Fruit fly (Drosophila melanogaster) whole organism, embryonic: ENCODE data around the gene Nepl3.

Experiments
- Abd-B ChIP-seq: fragments of 200-800 bp; sonication (Bioruptor generic); optimal IDR thresholded peaks from 2 replicates; lab custom pipeline; 2018; ENCODE audit warnings: missing biosample characterization, mild to moderate bottlenecking, missing genetic modification characterization, moderate library complexity
- Atf-2 ChIP-seq: fragments of 200-800 bp; sonication (Bioruptor generic); optimal IDR thresholded peaks from 2 replicates; lab custom pipeline; 2016; ENCODE audit warnings: missing biosample characterization, missing genetic modification characterization
- Awh ChIP-seq: fragments of 200-800 bp; sonication (Bioruptor generic); IDR thresholded peaks from 2 replicates; pipeline ENCODE4, ENCODE4 v1.3.6; 2022; ENCODE audit warnings: missing biosample characterization, missing genetic modification characterization
- B-H2 ChIP-seq: fragments of 200-800 bp; sonication (Bioruptor generic); optimal IDR thresholded peaks from 2 replicates; lab custom pipeline; 2018; ENCODE audit warnings: missing biosample characterization, mild to moderate bottlenecking, missing genetic modification characterization
- Bdp1 ChIP-seq: fragments of 200-800 bp; sonication (Bioruptor generic); optimal IDR thresholded peaks from 3 replicates; lab custom pipeline; 2016; ENCODE audit warnings: missing biosample characterization, missing genetic modification characterization
- C15 ChIP-seq: fragments of 200-800 bp; sonication (Bioruptor generic); IDR thresholded peaks from 3 replicates; pipeline ENCODE4 v1.3.6; 2022; ENCODE audit warnings: missing biosample characterization, missing genetic modification characterization
- CG10274 ChIP-seq: fragments of 200-800 bp; sonication (Bioruptor generic); optimal IDR thresholded peaks from 3 replicates; lab custom pipeline; 2017; ENCODE audit warnings: missing biosample characterization, mild to moderate bottlenecking, missing genetic modification characterization
- CG10462 ChIP-seq: fragments of 200-800 bp; sonication (Bioruptor generic); optimal IDR thresholded peaks from 2 replicates; lab custom pipeline; 2016; ENCODE audit warnings: missing biosample characterization, missing genetic modification characterization
- CG11247 ChIP-seq: fragments of 200-800 bp; sonication (Bioruptor generic); IDR thresholded peaks from 2 replicates; pipeline ENCODE4 v1.3.6; 2022; ENCODE audit warnings: missing biosample characterization, missing genetic modification characterization
- CG12236 ChIP-seq: fragments of 200-800 bp; sonication (Bioruptor generic); optimal IDR thresholded peaks from 2 replicates; lab custom pipeline; 2016; ENCODE audit warnings: missing biosample characterization, missing genetic modification characterization
- CG15073 ChIP-seq: fragments of 200-800 bp; sonication (Bioruptor generic); optimal IDR thresholded peaks from 2 replicates; lab custom pipeline; 2016; ENCODE audit warnings: missing biosample characterization, missing genetic modification characterization
- CG16863 ChIP-seq: fragments of 200-800 bp; sonication (Bioruptor generic); optimal IDR thresholded peaks from 3 replicates; lab custom pipeline; 2016; ENCODE audit warnings: missing biosample characterization, missing genetic modification characterization
- CG17802 ChIP-seq: fragments of 200-800 bp; sonication (Bioruptor generic); optimal IDR thresholded peaks from 2 replicates; lab custom pipeline; 2018; ENCODE audit warnings: missing biosample characterization, mild to moderate bottlenecking, missing genetic modification characterization, moderate library complexity
- CG30403 ChIP-seq: fragments of 200-800 bp; sonication (Bioruptor generic); optimal IDR thresholded peaks from 3 replicates; lab custom pipeline; 2016; ENCODE audit warnings: missing biosample characterization, missing genetic modification characterization
- CG32532 ChIP-seq: fragments of 200-800 bp; sonication (Bioruptor generic); IDR thresholded peaks from 2 replicates; pipeline ENCODE4 v1.3.6; 2022; ENCODE audit warnings: missing biosample characterization, missing genetic modification characterization
- CG33557 ChIP-seq: fragments of 200-800 bp; sonication (Bioruptor generic); optimal IDR thresholded peaks from 2 replicates; lab custom pipeline; 2019; ENCODE audit warnings: missing biosample characterization, mild to moderate bottlenecking, missing genetic modification characterization, moderate library complexity
- CG4424 ChIP-seq: fragments of 200-800 bp; sonication (Bioruptor generic); optimal IDR thresholded peaks from 3 replicates; lab custom pipeline; 2016; ENCODE audit warnings: missing biosample characterization, missing genetic modification characterization
- CG4730 ChIP-seq: fragments of 200-800 bp; sonication (Bioruptor generic); IDR thresholded peaks from 2 replicates; pipeline ENCODE4 v1.3.6; 2022; ENCODE audit warnings: missing biosample characterization, missing genetic modification characterization
- CG6813 ChIP-seq: fragments of 200-800 bp; sonication (Bioruptor generic); optimal IDR thresholded peaks from 2 replicates; lab custom pipeline; 2017; ENCODE audit warnings: missing biosample characterization, missing genetic modification characterization, mild to moderate bottlenecking, moderate library complexity, missing genetic modification reagents
- CrebB ChIP-seq: fragments of 200-800 bp; sonication (Bioruptor generic); optimal IDR thresholded peaks from 3 replicates; lab custom pipeline; 2018; ENCODE audit warnings: missing biosample characterization, mild to moderate bottlenecking, missing genetic modification characterization
- D ChIP-seq, 2 experiments: fragments of 200-800 bp in 1 of 2; fragments of >200 bp in 1 of 2; sonication (Bioruptor generic) in 1 of 2; optimal IDR thresholded peaks; 2 replicates in 1 of 2; 3 replicates in 1 of 2; lab custom pipeline; 2017; ENCODE audit warnings: mild to moderate bottlenecking in 1 of 2, missing biosample characterization in 1 of 2, missing genetic modification characterization in 1 of 2, missing genetic modification reagents in 1 of 2
- Ets65A ChIP-seq: fragments of 200-800 bp; sonication (Bioruptor generic); peaks from one replicate; lab custom pipeline; 2016; ENCODE audit warnings: missing biosample characterization, missing genetic modification characterization
- Hmr ChIP-seq: fragments of 200-800 bp; sonication (Bioruptor generic); optimal IDR thresholded peaks from 3 replicates; lab custom pipeline; 2017; ENCODE audit warnings: mild to moderate bottlenecking, missing biosample characterization, missing genetic modification reagents, missing genetic modification characterization
- Hr3 ChIP-seq: fragments of 200-800 bp; sonication (Bioruptor generic); optimal IDR thresholded peaks from 3 replicates; lab custom pipeline; 2016; ENCODE audit warnings: missing biosample characterization, missing genetic modification characterization
- Lhr ChIP-seq: fragments of 200-800 bp; sonication (Bioruptor generic); optimal IDR thresholded peaks from 3 replicates; lab custom pipeline; 2017; ENCODE audit warnings: mild to moderate bottlenecking, missing biosample characterization, missing genetic modification reagents, missing genetic modification characterization
- MTF-1 ChIP-seq: fragments of 200-800 bp; sonication (Bioruptor generic); optimal IDR thresholded peaks from 2 replicates; lab custom pipeline; 2018; ENCODE audit warnings: missing biosample characterization, mild to moderate bottlenecking, missing genetic modification characterization, borderline replicate concordance
- Mes4 ChIP-seq: fragments of 200-800 bp; sonication (Bioruptor generic); optimal IDR thresholded peaks from 2 replicates; lab custom pipeline; 2016; ENCODE audit warnings: missing biosample characterization, missing genetic modification characterization
- NC2β ChIP-seq: fragments of 200-800 bp; sonication (Bioruptor generic); optimal IDR thresholded peaks from 2 replicates; lab custom pipeline; 2016; ENCODE audit warnings: missing biosample characterization, missing genetic modification characterization
- Oaz ChIP-seq: fragments of 200-800 bp; sonication (Bioruptor generic); IDR thresholded peaks from 2 replicates; pipeline ENCODE4 v1.3.6; 2022; ENCODE audit warnings: missing biosample characterization, missing genetic modification characterization
- Optix ChIP-seq: fragments of 200-800 bp; sonication (Bioruptor generic); IDR thresholded peaks from 3 replicates; pipeline ENCODE4 v1.3.6; 2022; ENCODE audit warnings: missing biosample characterization, missing genetic modification characterization
- ara ChIP-seq: fragments of 200-800 bp; sonication (Bioruptor generic); IDR thresholded peaks from 2 replicates; pipeline ENCODE4 v1.3.6; 2022; ENCODE audit warnings: missing biosample characterization, missing genetic modification characterization
- bab2 ChIP-seq: fragments of 200-800 bp; sonication (Bioruptor generic); optimal IDR thresholded peaks from 2 replicates; lab custom pipeline; 2016; ENCODE audit warnings: missing biosample characterization, missing genetic modification characterization
- chinmo ChIP-seq: fragments of 200-800 bp; sonication (Bioruptor generic); IDR thresholded peaks from 4 replicates; pipeline ENCODE4 v1.3.6; 2022; ENCODE audit warnings: missing biosample characterization, missing genetic modification characterization; ENCODE audit not compliant: partially characterized antibody
- ci ChIP-seq: fragments of 200-800 bp; sonication (Bioruptor generic); IDR thresholded peaks from 3 replicates; pipeline ENCODE4 v1.3.6; 2022; ENCODE audit warnings: missing biosample characterization, missing genetic modification characterization
- fu2 ChIP-seq: fragments of 200-800 bp; sonication (Bioruptor generic); optimal IDR thresholded peaks from 2 replicates; lab custom pipeline; 2016; ENCODE audit warnings: missing biosample characterization, missing genetic modification characterization
- hb ChIP-seq: fragments of 200-800 bp; sonication (Bioruptor generic); IDR thresholded peaks from 3 replicates; pipeline ENCODE4 v1.3.6; 2022; ENCODE audit warnings: missing biosample characterization, missing genetic modification characterization; ENCODE audit not compliant: partially characterized antibody
- her ChIP-seq: fragments of 200-800 bp; sonication (Bioruptor generic); optimal IDR thresholded peaks from 2 replicates; lab custom pipeline; 2016; ENCODE audit warnings: missing biosample characterization, missing genetic modification characterization
- inv ChIP-seq: fragments of 200-800 bp; sonication (Bioruptor generic); IDR thresholded peaks from 2 replicates; pipeline ENCODE4 v1.3.6; 2022; ENCODE audit warnings: missing biosample characterization, missing genetic modification characterization; ENCODE audit not compliant: partially characterized antibody
- lilli ChIP-seq: fragments of 200-800 bp; sonication (Bioruptor generic); optimal IDR thresholded peaks from 3 replicates; lab custom pipeline; 2016; ENCODE audit warnings: missing biosample characterization, missing genetic modification characterization
- mirr ChIP-seq: fragments of 200-800 bp; sonication (Bioruptor generic); optimal IDR thresholded peaks from 3 replicates; lab custom pipeline; 2018; ENCODE audit warnings: missing biosample characterization, mild to moderate bottlenecking, missing genetic modification characterization
- nerfin-1 ChIP-seq: fragments of 200-800 bp; sonication (Bioruptor generic); optimal IDR thresholded peaks from 3 replicates; lab custom pipeline; 2019; ENCODE audit warnings: missing biosample characterization, mild to moderate bottlenecking, missing genetic modification characterization, moderate library complexity
- oc ChIP-seq: fragments of 200-800 bp; sonication (Bioruptor generic); optimal IDR thresholded peaks from 2 replicates; lab custom pipeline; 2018; ENCODE audit warnings: missing biosample characterization, mild to moderate bottlenecking, missing genetic modification characterization, moderate library complexity
- ranshi ChIP-seq: fragments of 200-800 bp; sonication (Bioruptor generic); IDR thresholded peaks from 2 replicates; pipeline ENCODE4 v1.3.6; 2022; ENCODE audit warnings: missing biosample characterization, missing genetic modification characterization
- run ChIP-seq: fragments of 200-800 bp; sonication (Bioruptor generic); optimal IDR thresholded peaks from 3 replicates; lab custom pipeline; 2018; ENCODE audit warnings: missing biosample characterization, mild to moderate bottlenecking, missing genetic modification characterization
- sens-2 ChIP-seq: fragments of 200-800 bp; sonication (Bioruptor generic); IDR thresholded peaks from 2 replicates; pipeline ENCODE4 v1.3.6; 2022; ENCODE audit warnings: missing biosample characterization, missing genetic modification characterization
- tll ChIP-seq, 2 experiments: fragments of 200-800 bp in 1 of 2; fragments of >200 bp in 1 of 2; sonication (Bioruptor generic) in 1 of 2; optimal IDR thresholded peaks; 2 replicates each; lab custom pipeline; 2017 to 2019; ENCODE audit warnings: missing biosample characterization in 2 of 2, missing genetic modification characterization in 2 of 2, mild to moderate bottlenecking in 1 of 2, moderate library complexity in 1 of 2
- twi ChIP-seq: fragments of 200-800 bp; optimal IDR thresholded peaks from 2 replicates; lab custom pipeline; 2019; ENCODE audit warnings: missing biosample characterization, mild to moderate bottlenecking, missing genetic modification characterization, moderate library complexity
- wdn ChIP-seq: fragments of 200-800 bp; sonication (Bioruptor generic); IDR thresholded peaks from 2 replicates; pipeline ENCODE4 v1.3.6; 2022; ENCODE audit warnings: missing biosample characterization, missing genetic modification characterization
- zfh2 ChIP-seq: fragments of 200-800 bp; sonication (Bioruptor generic); optimal IDR thresholded peaks from 2 replicates; lab custom pipeline; 2016; ENCODE audit warnings: missing biosample characterization, missing genetic modification characterization

Gene Nepl3

dm6 chr2L:5086905-5087522, 29.0 kb upstream of the Nepl3 start (continued):
- TF ChIP-seq Atf-2 (GFP tag; lab: Kevin White, UChicago) (peak; percentile 62), MTF-1 (peak; percentile 32), her (GFP tag; lab: Kevin White, UChicago) (peak; percentile 51), ci (peak; percentile 86), inv (GFP tag; lab: Robert Waterston, UW) (no peak), C15 (no peak), twi (tag; lab: Kevin White, UChicago) (peak; percentile 53), Hmr (GFP tag; lab: Kevin White, UChicago) (peak; percentile 78), lilli (GFP tag; lab: Kevin White, UChicago) (peak; percentile 78), CG30403 (GFP tag; lab: Kevin White, UChicago) (peak; percentile 84), nerfin-1 (tag; lab: Kevin White, UChicago) (peak; percentile 76), Mes4 (GFP tag; lab: Kevin White, UChicago) (peak; percentile 74), CG4730 (GFP tag; lab: Robert Waterston, UW) (no peak), D (optimal IDR thresholded peaks at IDR 0.05; lab: Kevin White, UChicago) (no peak), D (GFP tag; optimal IDR thresholded peaks at IDR 0.05; lab: Kevin White, UChicago) (peak; percentile 83), CG15073 (GFP tag; lab: Kevin White, UChicago) (peak; percentile 13), CG11247 (GFP tag; lab: Robert Waterston, UW) (peak; percentile 31; the same call in 1 of the 2 replicates), chinmo (GFP tag; lab: Robert Waterston, UW) (no peak), wdn (GFP tag; lab: Robert Waterston, UW) (no peak), CG6813 (peak; percentile 61), bab2 (GFP tag; lab: Kevin White, UChicago) (peak; percentile 71), Oaz (GFP tag; lab: Robert Waterston, UW) (no peak), CG17802 (peak; percentile 34), CG12236 (GFP tag; lab: Kevin White, UChicago) (peak; percentile 63), hb (no peak), B-H2 (GFP tag; lab: Kevin White, UChicago) (no peak), Lhr (GFP tag; lab: Kevin White, UChicago) (no peak), mirr (GFP tag; lab: Kevin White, UChicago) (peak; percentile 48), Optix (GFP tag; lab: Robert Waterston, UW) (no peak), Ets65A (GFP tag; lab: Kevin White, UChicago) (peak; percentile 96), CG10462 (GFP tag; lab: Kevin White, UChicago) (peak; percentile 41), Bdp1 (GFP tag; lab: Kevin White, UChicago) (peak; percentile 46), CG16863 (GFP tag; lab: Kevin White, UChicago) (peak; percentile 49), oc (tag; lab: Kevin White, UChicago) (peak; percentile 50), CG4424 (GFP tag; lab: Kevin White, UChicago) (peak; percentile 76), run (tag; lab: Kevin White, UChicago) (peak; percentile 67), tll (GFP tag; optimal IDR thresholded peaks at IDR 0.05; lab: Kevin White, UChicago) (no peak), ranshi (GFP tag; lab: Robert Waterston, UW) (peak; percentile 46; the same call in 1 of the 2 replicates), sens-2 (GFP tag; lab: Robert Waterston, UW) (no peak), zfh2 (GFP tag; lab: Kevin White, UChicago) (peak; percentile 57), Hr3 (GFP tag; lab: Kevin White, UChicago) (peak; percentile 48), fu2 (GFP tag; lab: Kevin White, UChicago) (peak; percentile 26), Awh (GFP tag; lab: Robert Waterston, UW) (peak; percentile 65; the same call in 1 of the 2 replicates), ara (GFP tag; lab: Robert Waterston, UW) (peak; percentile 62; the same call in 1 of the 2 replicates), NC2β (GFP tag; lab: Kevin White, UChicago) (peak; percentile 56), CG32532 (GFP tag; lab: Robert Waterston, UW) (0 out of 2 replicates have a peak, but pooled peaks have one; percentile 8), CrebB (tag; lab: Kevin White, UChicago) (peak; percentile 66), Abd-B (GFP tag; lab: Kevin White, UChicago) (peak; percentile 61), CG33557 (GFP tag; lab: Kevin White, UChicago) (peak; percentile 49), CG10274 (GFP tag; lab: Kevin White, UChicago) (peak; percentile 96)
